Fruit fly (Drosophila melanogaster): Measurements from ENCODE around the gene CG33644.

Gene CG33644

dm6 chr2L:13547738-13548726 is 16.1 kb downstream of the CG33644 start (continued):
- no peak for TF ChIP-seq zen2 (GFP tag; IDR thresholded peaks at IDR 0.05; ENCODE audit: partially characterized antibody)
- TF ChIP-seq sim (GFP tag; IDR thresholded peaks at IDR 0.05): no peak
- TF ChIP-seq sens (GFP tag): peak; percentile 90
- no peak for TF ChIP-seq klu (GFP tag; IDR thresholded peaks at IDR 0.05)
- TF ChIP-seq CG9817 (tag; optimal IDR thresholded peaks at IDR 0.05): peak; percentile 33
- no peak for TF ChIP-seq zf30C (GFP tag; optimal IDR thresholded peaks at IDR 0.05)
- TF ChIP-seq CG1529 (GFP tag; optimal IDR thresholded peaks at IDR 0.05): no peak
- no peak for TF ChIP-seq CG8765 (GFP tag; IDR thresholded peaks at IDR 0.05)
- TF ChIP-seq tna (GFP tag; IDR thresholded peaks at IDR 0.05; ENCODE audit: partially characterized antibody): no peak
- TF ChIP-seq YL-1 (GFP tag; optimal IDR thresholded peaks at IDR 0.05): no peak
- TF ChIP-seq Gug (GFP tag; IDR thresholded peaks at IDR 0.05): 0 out of 4 replicates have a peak, but pooled peaks have one; percentile 47
- peak; percentile 60 for TF ChIP-seq CG11504 (tag; optimal IDR thresholded peaks at IDR 0.05)
- TF ChIP-seq abd-A (tag; optimal IDR thresholded peaks at IDR 0.05): peak; percentile 92
- TF ChIP-seq pho (GFP tag; optimal IDR thresholded peaks at IDR 0.05): peak; percentile 62
- TF ChIP-seq Mad (GFP tag; optimal IDR thresholded peaks at IDR 0.05): no peak
- TF ChIP-seq CG11247 (GFP tag; IDR thresholded peaks at IDR 0.05): no peak
- TF ChIP-seq CG14050 (GFP tag; IDR thresholded peaks at IDR 0.05): no peak
- TF ChIP-seq br (optimal IDR thresholded peaks at IDR 0.05): no peak
- no peak for TF ChIP-seq CG14965 (GFP tag; optimal IDR thresholded peaks at IDR 0.05; ENCODE audit: borderline replicate concordance)
- no peak for TF ChIP-seq CG4282 (GFP tag; optimal IDR thresholded peaks at IDR 0.05)
- no peak; the same call in 1 of the 2 replicates for TF ChIP-seq CG7372 (GFP tag; IDR thresholded peaks at IDR 0.05)
- TF ChIP-seq h (optimal IDR thresholded peaks at IDR 0.05): no peak
- peak; percentile 45 for TF ChIP-seq cg (GFP tag; optimal IDR thresholded peaks at IDR 0.05)
- no peak for TF ChIP-seq ase (GFP tag; IDR thresholded peaks at IDR 0.05)
- no peak for TF ChIP-seq Dek (tag; optimal IDR thresholded peaks at IDR 0.05)
- TF ChIP-seq pros (GFP tag; optimal IDR thresholded peaks at IDR 0.05): no peak
- TF ChIP-seq Hmr (GFP tag; optimal IDR thresholded peaks at IDR 0.05): peak; percentile 58
- TF ChIP-seq caup (GFP tag; optimal IDR thresholded peaks at IDR 0.05; ENCODE audit: severe bottlenecking): peak; percentile 63
- TF ChIP-seq CG32532 (GFP tag; IDR thresholded peaks at IDR 0.05): 0 out of 2 replicates have a peak, but pooled peaks have one; percentile 39
- TF ChIP-seq Bteb2 (GFP tag; optimal IDR thresholded peaks at IDR 0.05): peak; percentile 10
- TF ChIP-seq jumu (GFP tag; optimal IDR thresholded peaks at IDR 0.05): peak; percentile 37
- TF ChIP-seq Sox100B (GFP tag; optimal IDR thresholded peaks at IDR 0.05): peak; percentile 46
- peak; percentile 18 for TF ChIP-seq ems (GFP tag; optimal IDR thresholded peaks at IDR 0.05)
- no peak for TF ChIP-seq ara (GFP tag; IDR thresholded peaks at IDR 0.05)
- no peak for TF ChIP-seq Doc2 (GFP tag; IDR thresholded peaks at IDR 0.05)
- TF ChIP-seq CG3407 (GFP tag; optimal IDR thresholded peaks at IDR 0.05): no peak
- TF ChIP-seq dmrt99B (tag; optimal IDR thresholded peaks at IDR 0.05): peak; percentile 57
- TF ChIP-seq D19A (tag; optimal IDR thresholded peaks at IDR 0.05): peak; percentile 28
- peak; percentile 92 for TF ChIP-seq Med (GFP tag)
- no peak for TF ChIP-seq CG17612 (GFP tag; IDR thresholded peaks at IDR 0.05)
- no peak for TF ChIP-seq cas (GFP tag; IDR thresholded peaks at IDR 0.05)
- no peak for TF ChIP-seq CG17568 (GFP tag; optimal IDR thresholded peaks at IDR 0.05)
- TF ChIP-seq Fer3 (tag; optimal IDR thresholded peaks at IDR 0.05): peak; percentile 8
- no peak for TF ChIP-seq gfzf (GFP tag; optimal IDR thresholded peaks at IDR 0.05)
- no peak for TF ChIP-seq otp (GFP tag; IDR thresholded peaks at IDR 0.05)
- TF ChIP-seq dysf (GFP tag; IDR thresholded peaks at IDR 0.05): peak; percentile 64; the same call in 2 of the 3 replicates
- TF ChIP-seq Six4 (GFP tag; optimal IDR thresholded peaks at IDR 0.05): peak; percentile 35
- no peak for TF ChIP-seq CG7987 (GFP tag; optimal IDR thresholded peaks at IDR 0.05)
- peak; percentile 79 for TF ChIP-seq Ets65A (GFP tag)
- TF ChIP-seq CG12155 (GFP tag; optimal IDR thresholded peaks at IDR 0.05): peak; percentile 26

All from whole organism, embryonic.